Fruit fly (Drosophila melanogaster) whole organism, embryonic: ENCODE data around the gene tsl.
A peak's percentile ranks its signal among the peaks of the same experiment; 100 is the strongest.

ENCODE experiments used
- Adf1 ChIP-seq: fragments of 200-800 bp; sonication (Bioruptor generic); IDR thresholded peaks from 2 replicates; pipeline ENCODE4 v1.3.6; 2022; ENCODE audit warnings: missing biosample characterization, missing genetic modification characterization
- Atf3 ChIP-seq: fragments of 200-800 bp; sonication (Bioruptor generic); optimal IDR thresholded peaks from 3 replicates; lab custom pipeline; 2016; ENCODE audit warnings: missing biosample characterization, missing genetic modification characterization
- CG10209 ChIP-seq: fragments of 200-800 bp; sonication (Bioruptor generic); optimal IDR thresholded peaks from 3 replicates; lab custom pipeline; 2017; ENCODE audit warnings: missing biosample characterization, mild to moderate bottlenecking, missing genetic modification characterization, missing genetic modification reagents
- CG10267 ChIP-seq: fragments of 200-800 bp; sonication (Bioruptor generic); optimal IDR thresholded peaks from 2 replicates; lab custom pipeline; 2018; ENCODE audit warnings: missing biosample characterization, mild to moderate bottlenecking, missing genetic modification characterization, moderate library complexity
- CG12236 ChIP-seq: fragments of 200-800 bp; sonication (Bioruptor generic); optimal IDR thresholded peaks from 2 replicates; lab custom pipeline; 2016; ENCODE audit warnings: missing biosample characterization, missing genetic modification characterization
- CG12744 ChIP-seq: fragments of 200-800 bp; sonication (Bioruptor generic); optimal IDR thresholded peaks from 2 replicates; lab custom pipeline; 2016; ENCODE audit warnings: missing biosample characterization, missing genetic modification characterization
- CG14860 ChIP-seq: fragments of 200-800 bp; sonication (Bioruptor generic); IDR thresholded peaks from 3 replicates; pipeline ENCODE4 v1.3.6; 2022; ENCODE audit warnings: missing biosample characterization, missing genetic modification characterization; ENCODE audit not compliant: partially characterized antibody
- CG16813 ChIP-seq: fragments of 200-800 bp; sonication (Bioruptor generic); IDR thresholded peaks from 3 replicates; pipeline ENCODE4 v1.3.6; 2022; ENCODE audit warnings: missing biosample characterization, missing genetic modification characterization; ENCODE audit not compliant: partially characterized antibody
- CG16863 ChIP-seq: fragments of 200-800 bp; sonication (Bioruptor generic); optimal IDR thresholded peaks from 3 replicates; lab custom pipeline; 2016; ENCODE audit warnings: missing biosample characterization, missing genetic modification characterization
- CG17328 ChIP-seq: fragments of 200-800 bp; sonication (Bioruptor generic); IDR thresholded peaks from 2 replicates; pipeline ENCODE4 v1.3.6; 2022; ENCODE audit warnings: missing biosample characterization, missing genetic modification characterization
- CG2712 ChIP-seq: fragments of 200-800 bp; optimal IDR thresholded peaks from 3 replicates; lab custom pipeline; 2019; ENCODE audit warnings: missing biosample characterization, mild to moderate bottlenecking, missing genetic modification characterization, moderate library complexity
- CG2889 ChIP-seq: fragments of 200-800 bp; sonication (Bioruptor generic); IDR thresholded peaks from 3 replicates; pipeline ENCODE4 v1.3.6; 2022; ENCODE audit warnings: missing biosample characterization, missing genetic modification characterization
- CG30403 ChIP-seq: fragments of 200-800 bp; sonication (Bioruptor generic); optimal IDR thresholded peaks from 3 replicates; lab custom pipeline; 2016; ENCODE audit warnings: missing biosample characterization, missing genetic modification characterization
- CG3163 ChIP-seq: fragments of 200-800 bp; sonication (Bioruptor generic); optimal IDR thresholded peaks from 3 replicates; lab custom pipeline; 2016; ENCODE audit warnings: missing biosample characterization, missing genetic modification characterization
- CG32772 ChIP-seq: fragments of 200-800 bp; sonication (Bioruptor generic); IDR thresholded peaks from 2 replicates; pipeline ENCODE4 v1.3.6; 2022; ENCODE audit warnings: missing biosample characterization, missing genetic modification characterization
- CG34422 ChIP-seq: fragments of 200-800 bp; sonication (Bioruptor generic); IDR thresholded peaks from 3 replicates; pipeline ENCODE4 v1.3.6; 2022; ENCODE audit warnings: missing biosample characterization, missing genetic modification characterization
- CG4617 ChIP-seq: fragments of 200-800 bp; sonication (Bioruptor generic); optimal IDR thresholded peaks from 3 replicates; lab custom pipeline; 2016; ENCODE audit warnings: missing biosample characterization, missing genetic modification characterization, borderline replicate concordance
- CG8359 ChIP-seq: fragments of 200-800 bp; sonication (Bioruptor generic); optimal IDR thresholded peaks from 2 replicates; lab custom pipeline; 2017; ENCODE audit warnings: missing biosample characterization, mild to moderate bottlenecking, missing genetic modification characterization, borderline replicate concordance
- CoRest ChIP-seq: fragments of 200-800 bp; sonication (Bioruptor generic); optimal IDR thresholded peaks from 3 replicates; lab custom pipeline; 2018; ENCODE audit warnings: missing biosample characterization, mild to moderate bottlenecking, missing genetic modification characterization, moderate library complexity
- Dll ChIP-seq: fragments of 200-800 bp; sonication (Bioruptor generic); IDR thresholded peaks from 4 replicates; pipeline ENCODE4 v1.3.6; 2022; ENCODE audit warnings: missing biosample characterization, missing genetic modification characterization; ENCODE audit not compliant: partially characterized antibody
- Doc3 ChIP-seq: fragments of 200-800 bp; sonication (Bioruptor generic); IDR thresholded peaks from 3 replicates; pipeline ENCODE4 v1.3.6; 2022; ENCODE audit warnings: missing biosample characterization, missing genetic modification characterization; ENCODE audit not compliant: partially characterized antibody
- Ets65A ChIP-seq: fragments of 200-800 bp; sonication (Bioruptor generic); peaks from one replicate; lab custom pipeline; 2016; ENCODE audit warnings: missing biosample characterization, missing genetic modification characterization
- Fer1 ChIP-seq: fragments of 200-800 bp; sonication (Bioruptor generic); optimal IDR thresholded peaks from 2 replicates; lab custom pipeline; 2017; ENCODE audit warnings: missing biosample characterization, mild to moderate bottlenecking, missing genetic modification characterization
- Hmx ChIP-seq: fragments of 200-800 bp; sonication (Bioruptor generic); optimal IDR thresholded peaks from 2 replicates; lab custom pipeline; 2016; ENCODE audit warnings: missing biosample characterization, missing genetic modification characterization
- Kr ChIP-seq: fragments of 200-800 bp; sonication (Bioruptor generic); optimal IDR thresholded peaks from 2 replicates; lab custom pipeline; 2017; ENCODE audit warnings: missing biosample characterization, mild to moderate bottlenecking, missing genetic modification characterization
- Lpt ChIP-seq: fragments of >200 bp; optimal IDR thresholded peaks from 2 replicates; lab custom pipeline; 2018; ENCODE audit warnings: missing biosample characterization, missing genetic modification characterization
- Mes4 ChIP-seq: fragments of 200-800 bp; sonication (Bioruptor generic); optimal IDR thresholded peaks from 2 replicates; lab custom pipeline; 2016; ENCODE audit warnings: missing biosample characterization, missing genetic modification characterization
- Nf-YB ChIP-seq: fragments of 200-800 bp; sonication (Bioruptor generic); optimal IDR thresholded peaks from 3 replicates; lab custom pipeline; 2019; ENCODE audit warnings: missing biosample characterization, mild to moderate bottlenecking, missing genetic modification characterization, moderate library complexity
- NfI ChIP-seq: fragments of 200-800 bp; sonication (Bioruptor generic); optimal IDR thresholded peaks from 3 replicates; lab custom pipeline; 2018; ENCODE audit warnings: missing biosample characterization, mild to moderate bottlenecking, missing genetic modification characterization, moderate library complexity
- Optix ChIP-seq: fragments of 200-800 bp; sonication (Bioruptor generic); IDR thresholded peaks from 3 replicates; pipeline ENCODE4 v1.3.6; 2022; ENCODE audit warnings: missing biosample characterization, missing genetic modification characterization
- Sox102F ChIP-seq: fragments of 200-800 bp; sonication (Bioruptor generic); optimal IDR thresholded peaks from 2 replicates; lab custom pipeline; 2018; ENCODE audit warnings: missing biosample characterization, mild to moderate bottlenecking, missing genetic modification characterization, moderate library complexity
- Xbp1 ChIP-seq: fragments of 200-800 bp; sonication (Bioruptor generic); optimal IDR thresholded peaks from 3 replicates; lab custom pipeline; 2016; ENCODE audit warnings: missing biosample characterization, mild to moderate bottlenecking, missing genetic modification characterization
- ab ChIP-seq: fragments of 200-800 bp; sonication (Bioruptor generic); optimal IDR thresholded peaks from 2 replicates; lab custom pipeline; 2016; ENCODE audit warnings: missing biosample characterization, missing genetic modification characterization
- ap ChIP-seq: fragments of 200-800 bp; sonication (Bioruptor generic); IDR thresholded peaks from 2 replicates; pipeline ENCODE4 v1.3.6; 2022; ENCODE audit warnings: missing biosample characterization, missing genetic modification characterization
- az2 ChIP-seq: fragments of 200-800 bp; sonication (Bioruptor generic); optimal IDR thresholded peaks from 3 replicates; lab custom pipeline; 2016; ENCODE audit warnings: missing biosample characterization, missing genetic modification characterization
- bsh ChIP-seq, 2 experiments: fragments of 200-800 bp; sonication (Bioruptor generic); optimal IDR thresholded peaks; 2 replicates each; lab custom pipeline; 2017 to 2018; ENCODE audit warnings: mild to moderate bottlenecking in 2 of 2, missing biosample characterization in 2 of 2, missing genetic modification characterization in 2 of 2, moderate library complexity in 1 of 2
- btn ChIP-seq: fragments of 200-800 bp; sonication (Bioruptor generic); optimal IDR thresholded peaks from 2 replicates; lab custom pipeline; 2016; ENCODE audit warnings: missing biosample characterization, missing genetic modification characterization
- dmrt11E ChIP-seq: fragments of 200-800 bp; sonication (Bioruptor generic); optimal IDR thresholded peaks from 3 replicates; lab custom pipeline; 2018; ENCODE audit warnings: missing biosample characterization, mild to moderate bottlenecking, missing genetic modification characterization, moderate library complexity
- eve ChIP-seq, 2 experiments: fragments of >200 bp; optimal IDR thresholded peaks; 2 replicates each; lab custom pipeline; 2017; ENCODE audit warnings: missing biosample characterization in 2 of 2, missing genetic modification characterization in 2 of 2
- gem ChIP-seq: fragments of 200-800 bp; sonication (Bioruptor generic); optimal IDR thresholded peaks from 2 replicates; lab custom pipeline; 2019; ENCODE audit warnings: missing biosample characterization, mild to moderate bottlenecking, missing genetic modification characterization, moderate library complexity
- hbn ChIP-seq: fragments of 200-800 bp; sonication (Bioruptor generic); IDR thresholded peaks from 2 replicates; pipeline ENCODE4 v1.3.6; 2022; ENCODE audit warnings: missing biosample characterization, missing genetic modification characterization; ENCODE audit not compliant: partially characterized antibody
- kah ChIP-seq: fragments of 200-800 bp; sonication (Bioruptor generic); optimal IDR thresholded peaks from 2 replicates; lab custom pipeline; 2018; ENCODE audit warnings: missing biosample characterization, mild to moderate bottlenecking, missing genetic modification characterization
- knrl ChIP-seq: fragments of 200-800 bp; sonication (Bioruptor generic); IDR thresholded peaks from 3 replicates; pipeline ENCODE4 v1.3.6; 2022; ENCODE audit warnings: missing biosample characterization, missing genetic modification characterization; ENCODE audit not compliant: partially characterized antibody
- oc ChIP-seq: fragments of 200-800 bp; sonication (Bioruptor generic); optimal IDR thresholded peaks from 2 replicates; lab custom pipeline; 2018; ENCODE audit warnings: missing biosample characterization, mild to moderate bottlenecking, missing genetic modification characterization, moderate library complexity
- pzg ChIP-seq: fragments of 200-800 bp; sonication (Bioruptor generic); optimal IDR thresholded peaks from 3 replicates; lab custom pipeline; 2018; ENCODE audit warnings: missing biosample characterization, mild to moderate bottlenecking, missing genetic modification characterization, moderate library complexity
- row ChIP-seq: fragments of 200-800 bp; sonication (Bioruptor generic); IDR thresholded peaks from 3 replicates; pipeline ENCODE4 v1.3.6; 2022; ENCODE audit warnings: missing biosample characterization, missing genetic modification characterization
- sc ChIP-seq, 3 experiments: fragments of >200 bp in 2 of 3; fragments of 200-800 bp in 1 of 3; sonication (Bioruptor generic) in 1 of 3; optimal IDR thresholded peaks; 2 replicates in 2 of 3; 3 replicates in 1 of 3; lab custom pipeline; 2017; ENCODE audit warnings: mild to moderate bottlenecking in 1 of 3, missing biosample characterization in 1 of 3, missing genetic modification characterization in 1 of 3, missing genetic modification reagents in 1 of 3
- twi ChIP-seq: fragments of 200-800 bp; optimal IDR thresholded peaks from 2 replicates; lab custom pipeline; 2019; ENCODE audit warnings: missing biosample characterization, mild to moderate bottlenecking, missing genetic modification characterization, moderate library complexity
- usp ChIP-seq: fragments of >200 bp; optimal IDR thresholded peaks from 2 replicates; lab custom pipeline; 2017; ENCODE audit warnings: missing biosample characterization, missing genetic modification characterization
- zf30C ChIP-seq: fragments of 200-800 bp; sonication (Bioruptor generic); optimal IDR thresholded peaks from 3 replicates; lab custom pipeline; 2018; ENCODE audit warnings: missing biosample characterization, mild to moderate bottlenecking, missing genetic modification characterization

Gene tsl

dm6 chr3R:21828040-21828526, 45.7 kb upstream of the tsl start (continued):
- TF ChIP-seq CG32772 (GFP tag; lab: Robert Waterston, UW) (peak; percentile 87), az2 (GFP tag; lab: Kevin White, UChicago) (peak; percentile 81), Fer1 (no peak), CG10267 (tag; lab: Kevin White, UChicago) (peak; percentile 73), eve (GFP tag; optimal IDR thresholded peaks at IDR 0.05; lab: Kevin White, UChicago) (peak in 1 of 2 experiments; percentile 95), CG4617 (GFP tag; lab: Kevin White, UChicago) (peak; percentile 2), CG12744 (peak; percentile 29), CG2889 (GFP tag; lab: Robert Waterston, UW) (peak; percentile 34; the same call in 1 of the 3 replicates), Nf-YB (GFP tag; lab: Kevin White, UChicago) (peak; percentile 33), btn (GFP tag; lab: Kevin White, UChicago) (peak; percentile 82), gem (peak; percentile 88), Mes4 (GFP tag; lab: Kevin White, UChicago) (peak; percentile 85), kah (no peak), pzg (GFP tag; lab: Kevin White, UChicago) (no peak), usp (GFP tag; lab: Kevin White, UChicago) (no peak), hbn (GFP tag; lab: Robert Waterston, UW) (no peak), Lpt (no peak), Adf1 (GFP tag; lab: Robert Waterston, UW) (no peak), Doc3 (no peak), CG30403 (GFP tag; lab: Kevin White, UChicago) (peak; percentile 64), NfI (GFP tag; lab: Kevin White, UChicago) (peak; percentile 28), Optix (GFP tag; lab: Robert Waterston, UW) (peak; percentile 84), Atf3 (GFP tag; lab: Kevin White, UChicago) (peak; percentile 81), CG16813 (0 out of 3 replicates have a peak, but pooled peaks have one; percentile 12), CoRest (peak; percentile 81), Xbp1 (GFP tag; lab: Kevin White, UChicago) (peak; percentile 75), CG8359 (GFP tag; lab: Kevin White, UChicago) (peak; percentile 41), Dll (GFP tag; lab: Robert Waterston, UW) (0 out of 4 replicates have a peak, but pooled peaks have one; percentile 36), sc (optimal IDR thresholded peaks at IDR 0.05; lab: Kevin White, UChicago) (no peak), sc (GFP tag; optimal IDR thresholded peaks at IDR 0.05; lab: Kevin White, UChicago) (peak; percentile 78), twi (peak; percentile 76), CG3163 (peak; percentile 53), Hmx (GFP tag; lab: Kevin White, UChicago) (no peak), CG12236 (GFP tag; lab: Kevin White, UChicago) (peak; percentile 71), ab (GFP tag; lab: Kevin White, UChicago) (peak; percentile 53), ap (peak; percentile 51; the same call in 1 of the 2 replicates)

dm6 chr3R:21827453-21828039, 45.2 kb upstream of the tsl start:
- peak in 1 of 2 experiments; percentile 45 for TF ChIP-seq bsh (GFP tag; optimal IDR thresholded peaks at IDR 0.05; lab: Kevin White, UChicago)
- TF ChIP-seq oc = no peak
- TF ChIP-seq Ets65A (GFP tag; lab: Kevin White, UChicago) = peak; percentile 11
- peak; percentile 9 for TF ChIP-seq dmrt11E
- no peak for TF ChIP-seq CG16863
- no peak for TF ChIP-seq CG17328 (GFP tag; lab: Robert Waterston, UW)
- no peak for TF ChIP-seq knrl (GFP tag; lab: Robert Waterston, UW)
- peak; percentile 65 for TF ChIP-seq zf30C
- peak; percentile 25 for TF ChIP-seq Sox102F (GFP tag; lab: Kevin White, UChicago)
- peak; percentile 54; the same call in 2 of the 3 replicates for TF ChIP-seq row (GFP tag; lab: Robert Waterston, UW)
- no peak for TF ChIP-seq Kr (GFP tag; lab: Kevin White, UChicago)
- no peak for TF ChIP-seq CG10209 (GFP tag; lab: Kevin White, UChicago)
- TF ChIP-seq CG14860 (GFP tag; lab: Robert Waterston, UW) = 0 out of 3 replicates have a peak, but pooled peaks have one; percentile 16
- peak; percentile 34 for TF ChIP-seq CG2712 (tag; lab: Kevin White, UChicago)
- 0 out of 3 replicates have a peak, but pooled peaks have one; percentile 23 for TF ChIP-seq CG34422
